Worm (Caenorhabditis elegans) whole organism, L2 larva: ENCODE data around the gene cyp-25A4.

Experiments
- C34F6.9 ChIP-seq: fragments of 150-350 bp; optimal IDR thresholded peaks from 2 replicates; lab custom pipeline; 2014; ENCODE audit warnings: missing biosample characterization, missing genetic modification characterization
- F13H6.1 ChIP-seq: sonication (generic microtip); optimal IDR thresholded peaks from 2 replicates; lab custom pipeline; 2016; ENCODE audit warnings: missing genetic modification characterization, missing compliant biosample characterization
- R02D3.7 ChIP-seq: fragments of 150-350 bp; optimal IDR thresholded peaks from 2 replicates; lab custom pipeline; 2014; ENCODE audit warnings: missing biosample characterization, missing genetic modification characterization
- Y55F3AM.14 ChIP-seq: fragments of 200-800 bp; sonication (Bioruptor generic); optimal IDR thresholded peaks from 2 replicates; lab custom pipeline; 2018; ENCODE audit warnings: mild to moderate bottlenecking, missing genetic modification characterization, missing compliant biosample characterization
- blmp-1 ChIP-seq: sonication (generic microtip); optimal IDR thresholded peaks from 2 replicates; lab custom pipeline; 2017; ENCODE audit warnings: missing genetic modification characterization, mild to moderate bottlenecking, missing compliant biosample characterization, antibody characterized with exemption, moderate library complexity; ENCODE audit not compliant: insufficient read depth
- elt-1 ChIP-seq: fragments of 150-350 bp; optimal IDR thresholded peaks from 2 replicates; lab custom pipeline; 2014; ENCODE audit warnings: missing biosample characterization, missing genetic modification characterization
- elt-3 ChIP-seq: sonication (generic microtip); optimal IDR thresholded peaks from 2 replicates; lab custom pipeline; 2017; ENCODE audit warnings: missing biosample characterization, missing genetic modification characterization
- fos-1 ChIP-seq: fragments of 150-350 bp; optimal IDR thresholded peaks from 2 replicates; lab custom pipeline; 2014; ENCODE audit warnings: missing biosample characterization, missing genetic modification characterization
- nhr-11 ChIP-seq: fragments of 150-350 bp; optimal IDR thresholded peaks from 2 replicates; lab custom pipeline; 2014; ENCODE audit warnings: missing biosample characterization, missing genetic modification characterization
- nhr-237 ChIP-seq: fragments of 150-350 bp; optimal IDR thresholded peaks from 2 replicates; lab custom pipeline; 2014; ENCODE audit warnings: missing biosample characterization, missing genetic modification characterization
- nhr-77 ChIP-seq: fragments of 150-350 bp; optimal IDR thresholded peaks from 2 replicates; lab custom pipeline; 2014; ENCODE audit warnings: missing biosample characterization, missing genetic modification characterization
- snpc-4 ChIP-seq: fragments of 150-350 bp; optimal IDR thresholded peaks from 2 replicates; lab custom pipeline; 2014; ENCODE audit warnings: missing biosample characterization, missing genetic modification characterization
- unc-39 ChIP-seq: fragments of 150-350 bp; optimal IDR thresholded peaks from 2 replicates; lab custom pipeline; 2014; ENCODE audit warnings: missing biosample characterization, missing genetic modification characterization

DNA sequence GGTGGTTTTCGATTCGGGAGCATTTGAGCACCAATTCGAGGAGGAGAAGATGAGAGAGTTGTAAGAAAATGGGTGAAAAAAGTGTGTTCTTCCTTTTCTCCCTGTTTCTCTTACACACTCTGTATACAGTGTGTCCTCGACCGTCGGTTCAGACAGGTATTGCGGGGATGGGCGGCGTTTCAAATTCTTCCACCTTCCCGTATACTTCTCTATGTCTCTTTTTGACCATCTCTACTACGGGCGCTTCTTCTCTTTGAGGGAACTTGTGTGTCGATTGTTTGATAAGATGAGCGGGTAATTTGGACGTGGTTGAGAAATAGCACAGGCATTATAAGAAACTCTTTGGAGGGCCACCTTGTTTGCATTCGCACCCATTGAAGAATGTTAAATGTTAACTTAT is 35.7 kb upstream of the cyp-25A4 start:
- no peak for TF ChIP-seq blmp-1 (tag; lab: Kevin White, UChicago)
- TF ChIP-seq elt-3 (tag; lab: Kevin White, UChicago) = no peak
- peak; percentile 53 for TF ChIP-seq F13H6.1 (tag; lab: Kevin White, UChicago)
- TF ChIP-seq nhr-11 (tag; lab: Kevin White, UChicago) = no peak
- TF ChIP-seq Y55F3AM.14 = no peak
- no peak for TF ChIP-seq elt-1
- TF ChIP-seq R02D3.7 (tag; lab: Kevin White, UChicago) = no peak
- TF ChIP-seq nhr-237 = no peak
- TF ChIP-seq fos-1 = peak; percentile 77
- TF ChIP-seq C34F6.9 (tag; lab: Kevin White, UChicago) = no peak
- no peak for TF ChIP-seq unc-39 (tag; lab: Kevin White, UChicago)
- no peak for TF ChIP-seq nhr-77 (tag; lab: Kevin White, UChicago)
- TF ChIP-seq snpc-4 (tag; lab: Kevin White, UChicago) = no peak
